Worm (Caenorhabditis elegans): ENCODE data around the gene Y102E9.6.
A peak's percentile ranks its signal among the peaks of the same experiment; 100 is the strongest.

Y102E9.6 gene

DNA sequence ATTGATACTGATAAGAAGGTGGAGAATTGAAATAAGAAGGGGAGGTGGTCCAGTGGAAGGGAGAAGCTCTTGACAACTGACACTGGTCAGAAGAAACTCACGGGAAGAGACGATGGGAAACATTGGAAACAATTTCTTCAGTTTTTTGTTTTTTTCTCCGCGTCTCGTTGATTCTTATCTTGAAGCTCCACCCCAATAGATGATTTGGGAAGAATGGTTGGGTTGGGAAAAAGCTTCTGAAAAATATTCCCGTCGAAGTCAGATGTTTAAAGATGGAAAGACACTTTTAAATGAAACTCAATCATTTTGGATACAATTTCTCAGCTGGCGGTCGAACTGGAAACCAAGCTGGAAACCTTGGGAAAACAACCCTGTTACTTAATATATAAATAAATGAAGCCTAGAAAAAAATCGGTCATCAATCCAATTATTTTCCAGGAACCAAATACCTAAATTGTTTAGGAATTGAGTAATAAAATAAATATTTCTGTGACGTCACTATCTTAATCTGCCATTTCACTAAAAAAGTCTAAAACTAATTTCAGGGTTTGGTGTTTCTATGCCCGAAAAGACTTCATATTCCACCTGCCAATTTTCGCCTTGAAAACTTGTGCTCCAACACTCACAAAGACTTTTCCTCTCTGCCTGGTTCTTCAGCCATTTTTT, 6.1 kb downstream of the Y102E9.6 start, which contains the start of the genes Y102E9.5 and odr-4:
Gene Y102E9.5 (minus strand): TSS at position 101 of the 666 bp plus-strand sequence.
Gene odr-4 (plus strand): TSS at position 616 of the 666 bp plus-strand sequence.
- TF ChIP-seq cog-1 (tag; optimal IDR thresholded peaks at IDR 0.05) (no peak), klf-2 (GFP tag; conservative IDR thresholded peaks at IDR 0.05) (no peak), ztf-23 (GFP tag; IDR thresholded peaks at IDR 0.05) (no peak), tab-1 (GFP tag; IDR thresholded peaks at IDR 0.05) (no peak), flt-1 (GFP tag; IDR thresholded peaks at IDR 0.05) (no peak)

DNA sequence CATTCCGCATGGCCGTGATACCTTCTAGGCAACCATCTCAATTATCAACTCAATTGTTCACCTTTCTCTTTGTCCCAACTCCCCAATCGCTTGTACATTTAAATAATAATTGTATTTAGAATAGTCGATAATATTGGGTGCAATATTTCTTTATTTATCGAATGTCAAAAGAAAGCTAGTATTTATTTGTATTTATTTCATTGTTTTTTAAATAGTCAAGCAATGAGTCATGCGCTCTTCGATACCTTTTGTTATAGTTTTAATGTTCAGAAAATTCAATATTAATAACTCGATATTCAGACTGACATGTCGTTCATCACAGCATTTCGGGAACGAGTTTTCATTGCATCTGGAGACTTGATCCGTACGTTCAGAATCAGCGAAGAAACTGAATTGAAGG, 11.0 kb downstream of the Y102E9.6 start, which contains the start of gene wdr-4:
Gene wdr-4 (plus strand): TSS at position 301 of the 400 bp plus-strand sequence.
- TF ChIP-seq flt-1 (GFP tag; IDR thresholded peaks at IDR 0.05) (no peak), ztf-23 (GFP tag; IDR thresholded peaks at IDR 0.05) (no peak), klf-2 (GFP tag; conservative IDR thresholded peaks at IDR 0.05) (no peak), cog-1 (tag; optimal IDR thresholded peaks at IDR 0.05) (no peak), tab-1 (GFP tag; IDR thresholded peaks at IDR 0.05) (no peak), med-1 (GFP tag; optimal IDR thresholded peaks at IDR 0.05; ENCODE audit: insufficient read depth) (no peak), T22C8.4 (GFP tag; IDR thresholded peaks at IDR 0.05) (no peak), ref-1 (GFP tag; conservative IDR thresholded peaks at IDR 0.05) (no peak), ztf-29 (GFP tag; IDR thresholded peaks at IDR 0.05) (no peak)

DNA sequence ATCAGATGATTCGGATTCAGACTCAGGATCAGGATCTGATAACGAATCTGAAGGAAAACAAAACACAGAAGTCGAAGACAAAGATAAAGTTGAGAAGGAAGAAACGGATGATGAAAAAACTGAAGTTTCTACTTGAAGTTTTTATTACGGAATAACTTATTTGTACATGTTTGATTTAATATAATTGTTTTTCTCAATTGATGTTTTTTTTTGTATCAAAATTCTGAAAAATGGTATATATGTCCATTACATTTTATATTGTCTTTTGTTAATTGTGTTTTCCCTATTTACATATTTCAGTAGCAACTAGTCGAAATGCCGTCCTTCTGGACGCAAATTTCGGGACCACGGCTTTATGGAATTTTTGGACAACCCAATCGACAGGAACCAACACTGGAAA, 13.4 kb downstream of the Y102E9.6 start, which contains the start of gene F37A4.1:
Gene F37A4.1 (plus strand): TSS at position 301 of the 400 bp plus-strand sequence.
- TF ChIP-seq flt-1 (GFP tag; IDR thresholded peaks at IDR 0.05) (no peak), T22C8.4 (GFP tag; IDR thresholded peaks at IDR 0.05) (no peak), ztf-23 (GFP tag; IDR thresholded peaks at IDR 0.05) (no peak), med-1 (GFP tag; optimal IDR thresholded peaks at IDR 0.05; ENCODE audit: insufficient read depth) (no peak)

DNA sequence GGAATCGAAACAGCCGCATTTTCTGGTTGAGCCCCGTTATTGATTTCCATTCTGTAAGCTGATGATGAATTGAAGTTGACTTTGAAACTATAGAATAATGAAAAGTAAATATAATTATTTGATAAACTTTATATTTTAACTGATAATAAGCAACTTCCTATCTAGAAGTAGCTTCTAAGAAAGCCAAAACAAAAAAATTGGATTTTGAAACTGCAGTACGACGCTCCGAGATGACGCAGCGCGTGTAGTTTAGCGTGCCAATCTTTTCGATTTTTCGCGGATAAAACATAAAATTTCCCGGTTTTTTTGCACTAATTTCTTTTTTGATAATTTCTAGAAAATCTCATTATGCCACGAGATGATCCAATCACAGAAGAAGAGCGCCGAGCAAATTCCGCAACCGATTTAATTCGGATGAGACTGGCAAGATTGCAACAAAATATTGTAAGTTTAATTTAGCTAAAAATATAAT, 14.2 kb downstream of the Y102E9.6 start, which contains the start of the genes bath-41 and F37A4.2:
Gene bath-41 (minus strand): TSS at position 51 of the 472 bp plus-strand sequence.
Gene F37A4.2 (plus strand): TSS at position 247 of the 472 bp plus-strand sequence.
- no peak for TF ChIP-seq tab-1 (GFP tag; IDR thresholded peaks at IDR 0.05)
- TF ChIP-seq ztf-29 (GFP tag; IDR thresholded peaks at IDR 0.05) = no peak
- no peak for TF ChIP-seq klf-2 (GFP tag; conservative IDR thresholded peaks at IDR 0.05)
- TF ChIP-seq cog-1 (tag; optimal IDR thresholded peaks at IDR 0.05) = no peak
- TF ChIP-seq med-1 (GFP tag; optimal IDR thresholded peaks at IDR 0.05; ENCODE audit: insufficient read depth) = no peak
- TF ChIP-seq flt-1 (GFP tag; IDR thresholded peaks at IDR 0.05) = no peak
- TF ChIP-seq ref-1 (GFP tag; conservative IDR thresholded peaks at IDR 0.05) = no peak
- no peak for TF ChIP-seq T22C8.4 (GFP tag; IDR thresholded peaks at IDR 0.05)
- no peak for TF ChIP-seq ztf-23 (GFP tag; IDR thresholded peaks at IDR 0.05)

DNA sequence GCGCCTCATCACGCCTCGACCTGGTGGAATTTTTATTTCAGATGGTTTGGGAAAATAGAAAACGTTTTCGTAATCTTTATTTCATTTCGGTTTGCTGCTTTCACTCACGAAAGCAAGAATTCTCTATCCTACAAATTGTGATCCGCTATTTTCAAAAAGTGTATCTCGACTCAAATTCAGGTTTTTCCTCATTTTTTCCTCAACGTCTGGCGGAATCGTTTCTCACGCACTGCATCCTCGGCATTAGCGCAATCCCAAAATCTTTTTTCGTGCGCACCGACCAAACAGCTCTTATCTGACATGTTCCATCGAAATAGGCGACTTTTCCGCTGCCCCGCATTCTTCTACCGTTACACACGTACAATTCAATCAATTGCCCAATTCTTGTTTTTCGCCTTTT, 18.2 kb downstream of the Y102E9.6 start, which contains the start of gene F37A4.3:
Gene F37A4.3 (plus strand): TSS at position 301 of the 400 bp plus-strand sequence.
- no peak for TF ChIP-seq T22C8.4 (GFP tag; IDR thresholded peaks at IDR 0.05)
- TF ChIP-seq cog-1 (tag; optimal IDR thresholded peaks at IDR 0.05) = no peak
- TF ChIP-seq ztf-23 (GFP tag; IDR thresholded peaks at IDR 0.05) = no peak
- no peak for TF ChIP-seq med-1 (GFP tag; optimal IDR thresholded peaks at IDR 0.05; ENCODE audit: insufficient read depth)
- no peak for TF ChIP-seq flt-1 (GFP tag; IDR thresholded peaks at IDR 0.05)
- no peak for TF ChIP-seq ztf-29 (GFP tag; IDR thresholded peaks at IDR 0.05)
- TF ChIP-seq klf-2 (GFP tag; conservative IDR thresholded peaks at IDR 0.05) = no peak
- TF ChIP-seq tab-1 (GFP tag; IDR thresholded peaks at IDR 0.05) = no peak
- no peak for TF ChIP-seq ref-1 (GFP tag; conservative IDR thresholded peaks at IDR 0.05)

DNA sequence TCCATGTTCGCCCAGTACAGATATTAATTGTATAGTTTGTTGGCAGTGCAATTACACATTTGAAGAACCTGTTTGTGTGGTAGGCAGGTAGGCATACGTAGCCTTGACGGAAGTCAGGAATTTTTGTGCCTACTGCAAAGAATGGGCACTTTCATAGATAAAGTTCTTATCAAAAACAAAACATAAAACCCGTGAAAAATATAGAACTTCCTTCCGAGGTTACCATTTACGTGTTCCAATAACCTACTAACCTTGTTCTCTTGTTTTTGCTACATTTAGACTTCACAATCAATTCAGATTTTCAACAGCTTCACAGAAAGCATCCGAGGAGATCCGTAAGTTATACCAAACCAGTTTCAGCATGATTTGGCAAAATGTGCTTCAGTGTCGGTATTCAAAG, 23.2 kb downstream of the Y102E9.6 start, which contains the start of gene F37A4.4:
Gene F37A4.4 (plus strand): TSS at position 301 of the 400 bp plus-strand sequence.
- TF ChIP-seq tab-1 (GFP tag; IDR thresholded peaks at IDR 0.05) (no peak), klf-2 (GFP tag; conservative IDR thresholded peaks at IDR 0.05) (no peak), ztf-23 (GFP tag; IDR thresholded peaks at IDR 0.05) (no peak), cog-1 (tag; optimal IDR thresholded peaks at IDR 0.05) (no peak), ref-1 (GFP tag; conservative IDR thresholded peaks at IDR 0.05) (no peak), flt-1 (GFP tag; IDR thresholded peaks at IDR 0.05) (no peak)

DNA sequence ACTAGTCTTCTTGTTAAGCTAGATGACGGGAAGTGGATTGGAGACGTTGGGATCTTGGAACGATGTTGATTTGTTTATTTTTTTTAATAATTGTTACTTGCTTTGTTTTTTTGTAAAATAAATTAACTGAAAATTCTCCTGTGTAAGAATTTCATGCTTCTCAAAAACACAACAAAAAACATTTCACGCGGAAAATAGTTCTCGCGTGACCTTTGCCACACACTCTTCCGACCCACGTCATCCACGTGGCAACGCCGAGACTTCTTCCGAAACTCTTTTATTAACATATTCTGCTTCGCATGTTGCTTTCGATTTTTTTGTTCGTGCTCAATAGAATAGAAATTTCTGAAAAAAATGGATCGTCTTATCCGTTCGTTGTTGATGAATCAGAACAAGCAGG, 24.9 kb downstream of the Y102E9.6 start, which contains the start of gene F37A4.5:
Gene F37A4.5 (plus strand): TSS at position 301 of the 400 bp plus-strand sequence.
- no peak for TF ChIP-seq klf-2 (GFP tag; conservative IDR thresholded peaks at IDR 0.05)
- TF ChIP-seq ref-1 (GFP tag; conservative IDR thresholded peaks at IDR 0.05) = no peak
- no peak for TF ChIP-seq ztf-29 (GFP tag; IDR thresholded peaks at IDR 0.05)
- TF ChIP-seq flt-1 (GFP tag; IDR thresholded peaks at IDR 0.05) = no peak
- TF ChIP-seq med-1 (GFP tag; optimal IDR thresholded peaks at IDR 0.05; ENCODE audit: insufficient read depth) = no peak
- no peak for TF ChIP-seq cog-1 (tag; optimal IDR thresholded peaks at IDR 0.05)
- no peak for TF ChIP-seq ztf-23 (GFP tag; IDR thresholded peaks at IDR 0.05)
- no peak for TF ChIP-seq T22C8.4 (GFP tag; IDR thresholded peaks at IDR 0.05)
- no peak for TF ChIP-seq tab-1 (GFP tag; IDR thresholded peaks at IDR 0.05)

DNA sequence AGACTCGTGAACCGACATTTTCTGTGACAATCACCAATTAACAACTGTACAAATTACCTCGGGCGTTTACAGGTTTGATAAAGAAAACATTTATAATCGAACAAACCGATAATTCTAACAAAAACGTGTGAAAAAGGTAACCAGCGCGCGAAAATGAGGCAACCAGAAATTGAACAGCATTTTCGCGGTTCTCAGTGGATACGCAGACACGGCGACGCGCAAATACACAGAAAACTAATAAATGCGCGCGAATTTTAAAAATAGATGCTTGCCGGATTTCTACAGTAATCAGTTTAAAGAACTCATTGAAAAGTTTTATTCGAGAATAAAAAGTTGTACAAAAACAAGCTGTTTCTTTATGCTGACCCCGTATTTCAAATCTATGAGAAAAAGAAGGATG, 26.5 kb downstream of the Y102E9.6 start, which contains the start of gene isw-1:
Gene isw-1 (minus strand): TSS at position 118 of the 400 bp plus-strand sequence.
- TF ChIP-seq cog-1 (tag; optimal IDR thresholded peaks at IDR 0.05) = peak; percentile 56
- TF ChIP-seq ref-1 (GFP tag; conservative IDR thresholded peaks at IDR 0.05) = no peak

DNA sequence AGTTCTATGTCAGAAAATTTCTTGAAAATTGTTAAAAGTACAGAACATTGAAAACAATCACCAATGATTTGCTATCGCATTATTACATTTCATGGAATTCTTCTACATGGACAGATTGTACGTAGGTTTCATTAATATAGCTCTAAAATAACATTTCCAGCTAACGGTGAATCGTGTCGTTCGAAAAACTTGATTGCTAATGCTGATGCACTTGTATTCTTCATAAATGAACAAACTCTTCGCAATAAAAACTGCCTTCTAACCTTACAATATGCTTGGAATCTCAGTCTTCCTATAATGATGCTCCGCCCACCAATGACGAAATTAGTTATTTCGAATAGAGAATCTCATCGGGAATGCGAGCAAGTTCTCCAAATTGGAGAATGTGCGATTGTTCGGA, 31.0 kb downstream of the Y102E9.6 start, which contains the start of gene F37A4.6:
Gene F37A4.6 (plus strand): TSS at position 301 of the 400 bp plus-strand sequence.
- TF ChIP-seq cog-1 (tag; optimal IDR thresholded peaks at IDR 0.05) (no peak), med-1 (GFP tag; optimal IDR thresholded peaks at IDR 0.05; ENCODE audit: insufficient read depth) (no peak), tab-1 (GFP tag; IDR thresholded peaks at IDR 0.05) (no peak), ztf-29 (GFP tag; IDR thresholded peaks at IDR 0.05) (no peak), flt-1 (GFP tag; IDR thresholded peaks at IDR 0.05) (no peak), T22C8.4 (GFP tag; IDR thresholded peaks at IDR 0.05) (no peak)

DNA sequence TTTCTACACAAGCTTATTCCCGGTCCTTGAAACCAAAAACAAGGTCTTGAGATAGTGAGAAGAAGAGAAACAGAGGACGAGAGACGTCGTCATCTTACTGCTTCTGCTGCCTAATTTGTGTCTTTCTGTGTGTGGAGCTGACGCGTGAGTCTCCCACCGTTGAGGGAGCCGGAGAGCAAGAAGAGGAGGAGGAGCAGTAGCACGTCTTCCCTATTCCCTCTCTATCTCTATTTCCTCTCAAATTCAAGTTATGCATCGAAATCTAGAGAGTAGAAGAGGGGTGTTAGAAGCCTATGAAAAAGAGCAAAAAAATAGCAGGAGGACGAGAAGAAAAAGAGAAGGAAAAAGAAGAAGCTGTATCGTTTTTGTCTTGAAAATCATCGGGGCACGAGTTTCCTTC, 41.3 kb downstream of the Y102E9.6 start:
- TF ChIP-seq flt-1 (GFP tag; IDR thresholded peaks at IDR 0.05) = no peak
- no peak for TF ChIP-seq ztf-29 (GFP tag; IDR thresholded peaks at IDR 0.05)
- TF ChIP-seq T22C8.4 (GFP tag; IDR thresholded peaks at IDR 0.05) = no peak
- no peak for TF ChIP-seq ztf-23 (GFP tag; IDR thresholded peaks at IDR 0.05)
- no peak for TF ChIP-seq med-1 (GFP tag; optimal IDR thresholded peaks at IDR 0.05; ENCODE audit: insufficient read depth)
- TF ChIP-seq cog-1 (tag; optimal IDR thresholded peaks at IDR 0.05) = no peak
- no peak for TF ChIP-seq tab-1 (GFP tag; IDR thresholded peaks at IDR 0.05)
- no peak for TF ChIP-seq klf-2 (GFP tag; conservative IDR thresholded peaks at IDR 0.05)
- TF ChIP-seq ref-1 (GFP tag; conservative IDR thresholded peaks at IDR 0.05) = no peak

All from whole organism, midembryonic.